Worm (Caenorhabditis elegans): ENCODE results near the gene stt-3.

ce11 chrIII:6272868-6273267 lies 24.4 kb downstream of the stt-3 start, which contains the start of gene C18F10.2:
- TF ChIP-seq elt-1 (tag; optimal IDR thresholded peaks at IDR 0.05): no peak
- no peak for TF ChIP-seq lin-11 (tag; optimal IDR thresholded peaks at IDR 0.05)
- TF ChIP-seq nhr-11 (tag; optimal IDR thresholded peaks at IDR 0.05): no peak
- TF ChIP-seq mdl-1 (tag; optimal IDR thresholded peaks at IDR 0.05): no peak
- no peak for TF ChIP-seq aly-2 (tag; optimal IDR thresholded peaks at IDR 0.05)
- no peak for TF ChIP-seq ceh-82 (tag; optimal IDR thresholded peaks at IDR 0.05)
- TF ChIP-seq unc-62 (GFP tag; optimal IDR thresholded peaks at IDR 0.05): no peak
- TF ChIP-seq ama-1 (optimal IDR thresholded peaks at IDR 0.05): no peak

Data from whole organism, L2 larva.